Fruit fly (Drosophila melanogaster): ENCODE measurements around the gene CG14990.

The CG14990 gene

dm6 chr3L:4119636-4120357, 26.8 kb downstream of the CG14990 start (continued):
- TF ChIP-seq CG34422 (GFP tag; IDR thresholded peaks at IDR 0.05), result no peak
- no peak for TF ChIP-seq CG17328 (GFP tag; IDR thresholded peaks at IDR 0.05)
- no peak for TF ChIP-seq CG10321 (GFP tag; IDR thresholded peaks at IDR 0.05)
- TF ChIP-seq CG11085 (GFP tag; IDR thresholded peaks at IDR 0.05), result no peak
- no peak for TF ChIP-seq sc (optimal IDR thresholded peaks at IDR 0.05)
- TF ChIP-seq sc (GFP tag; optimal IDR thresholded peaks at IDR 0.05), result no peak
- TF ChIP-seq Tbp (GFP tag; optimal IDR thresholded peaks at IDR 0.05), result no peak
- TF ChIP-seq exex (tag; optimal IDR thresholded peaks at IDR 0.05), result peak; percentile 49
- no peak for TF ChIP-seq CG7357 (GFP tag; IDR thresholded peaks at IDR 0.05)
- no peak for TF ChIP-seq dmrt11E (tag; optimal IDR thresholded peaks at IDR 0.05)
- no peak for TF ChIP-seq HHEX (GFP tag; optimal IDR thresholded peaks at IDR 0.05)
- TF ChIP-seq Mrtf (GFP tag; IDR thresholded peaks at IDR 0.05), result no peak
- no peak for TF ChIP-seq Camta (GFP tag; optimal IDR thresholded peaks at IDR 0.05)
- TF ChIP-seq grn (GFP tag; optimal IDR thresholded peaks at IDR 0.05), result peak; percentile 88
- TF ChIP-seq CkIIα-i1 (GFP tag; IDR thresholded peaks at IDR 0.05), result no peak
- no peak for TF ChIP-seq CG14441 (GFP tag; IDR thresholded peaks at IDR 0.05)
- TF ChIP-seq CG13296 (GFP tag; optimal IDR thresholded peaks at IDR 0.05), result no peak
- no peak for TF ChIP-seq CG4282 (GFP tag; optimal IDR thresholded peaks at IDR 0.05)
- no peak for TF ChIP-seq CG2129 (GFP tag; IDR thresholded peaks at IDR 0.05; ENCODE audit: partially characterized antibody)
- no peak for TF ChIP-seq BtbVII (GFP tag; optimal IDR thresholded peaks at IDR 0.05)
- no peak for TF ChIP-seq shn (GFP tag; optimal IDR thresholded peaks at IDR 0.05)
- no peak for TF ChIP-seq CG15601 (tag; optimal IDR thresholded peaks at IDR 0.05)
- TF ChIP-seq NK7.1 (GFP tag; optimal IDR thresholded peaks at IDR 0.05), result no peak
- peak; percentile 11 for TF ChIP-seq bab2 (GFP tag; optimal IDR thresholded peaks at IDR 0.05)
- no peak for TF ChIP-seq Dip3 (GFP tag; optimal IDR thresholded peaks at IDR 0.05)
- no peak for TF ChIP-seq Spps (tag; optimal IDR thresholded peaks at IDR 0.05)
- TF ChIP-seq CG17802 (tag; optimal IDR thresholded peaks at IDR 0.05), result no peak
- TF ChIP-seq D (optimal IDR thresholded peaks at IDR 0.05), result no peak
- no peak for TF ChIP-seq D (GFP tag; optimal IDR thresholded peaks at IDR 0.05)
- TF ChIP-seq unpg (GFP tag; optimal IDR thresholded peaks at IDR 0.05), result no peak
- TF ChIP-seq B-H2 (GFP tag; optimal IDR thresholded peaks at IDR 0.05), result no peak
- no peak for TF ChIP-seq onecut (GFP tag; IDR thresholded peaks at IDR 0.05)
- TF ChIP-seq dysf (GFP tag; IDR thresholded peaks at IDR 0.05), result no peak
- no peak for TF ChIP-seq CG4730 (GFP tag; IDR thresholded peaks at IDR 0.05)
- no peak for TF ChIP-seq tup (GFP tag; optimal IDR thresholded peaks at IDR 0.05)
- TF ChIP-seq kni (GFP tag; optimal IDR thresholded peaks at IDR 0.05), result peak; percentile 95
- TF ChIP-seq esg (GFP tag; conservative IDR thresholded peaks at IDR 0.05), result no peak
- TF ChIP-seq Med (GFP tag), result peak; percentile 38
- no peak for TF ChIP-seq CG15514 (GFP tag; optimal IDR thresholded peaks at IDR 0.05)
- TF ChIP-seq CG6791 (GFP tag; IDR thresholded peaks at IDR 0.05; ENCODE audit: partially characterized antibody), result no peak
- no peak for TF ChIP-seq CG4404 (GFP tag; IDR thresholded peaks at IDR 0.05)
- TF ChIP-seq twi (tag; optimal IDR thresholded peaks at IDR 0.05), result peak; percentile 88
- peak; percentile 8 for TF ChIP-seq pho (GFP tag; optimal IDR thresholded peaks at IDR 0.05)
- TF ChIP-seq CG10274 (GFP tag; optimal IDR thresholded peaks at IDR 0.05), result no peak
- no peak for TF ChIP-seq Side (GFP tag; optimal IDR thresholded peaks at IDR 0.05)
- TF ChIP-seq Mad (GFP tag; optimal IDR thresholded peaks at IDR 0.05), result no peak
- TF ChIP-seq Rfx (GFP tag; IDR thresholded peaks at IDR 0.05), result no peak
- TF ChIP-seq CG10267 (tag; optimal IDR thresholded peaks at IDR 0.05), result no peak
- no peak for TF ChIP-seq Lhr (GFP tag; optimal IDR thresholded peaks at IDR 0.05)
- no peak for TF ChIP-seq CG33557 (GFP tag; optimal IDR thresholded peaks at IDR 0.05)
- TF ChIP-seq stwl (tag; optimal IDR thresholded peaks at IDR 0.05), result peak; percentile 39

Measured in whole organism, embryonic.